Fruit fly (Drosophila melanogaster) whole organism, embryonic: ENCODE results near the gene CG15014.

Experiments used
- BEAF-32 ChIP-seq: fragments of 200-800 bp; sonication (Bioruptor generic); optimal IDR thresholded peaks from 3 replicates; lab custom pipeline; 2017; ENCODE audit warnings: missing biosample characterization, missing genetic modification characterization, mild to moderate bottlenecking, moderate library complexity, missing genetic modification reagents
- Blimp-1 ChIP-seq: fragments of 200-800 bp; sonication (Bioruptor generic); optimal IDR thresholded peaks from 3 replicates; lab custom pipeline; 2018; ENCODE audit warnings: missing biosample characterization, missing genetic modification characterization, mild to moderate bottlenecking, moderate library complexity, missing genetic modification reagents
- C15 ChIP-seq: fragments of 200-800 bp; sonication (Bioruptor generic); IDR thresholded peaks from 3 replicates; pipeline ENCODE4 v1.3.6; 2022; ENCODE audit warnings: missing biosample characterization, missing genetic modification characterization
- CG10209 ChIP-seq: fragments of 200-800 bp; sonication (Bioruptor generic); optimal IDR thresholded peaks from 3 replicates; lab custom pipeline; 2017; ENCODE audit warnings: missing biosample characterization, mild to moderate bottlenecking, missing genetic modification characterization, missing genetic modification reagents
- CG1024 ChIP-seq: fragments of 200-800 bp; sonication (Bioruptor generic); IDR thresholded peaks from 2 replicates; pipeline ENCODE4 v1.3.6; 2022; ENCODE audit warnings: missing biosample characterization, missing genetic modification characterization
- CG10267 ChIP-seq: fragments of 200-800 bp; sonication (Bioruptor generic); optimal IDR thresholded peaks from 2 replicates; lab custom pipeline; 2018; ENCODE audit warnings: missing biosample characterization, mild to moderate bottlenecking, missing genetic modification characterization, moderate library complexity
- CG14050 ChIP-seq: fragments of 200-800 bp; sonication (Bioruptor generic); IDR thresholded peaks from 3 replicates; pipeline ENCODE4 v1.3.6; 2022; ENCODE audit warnings: missing biosample characterization, missing genetic modification characterization
- CG14710 ChIP-seq: fragments of 200-800 bp; sonication (Bioruptor generic); optimal IDR thresholded peaks from 3 replicates; lab custom pipeline; 2019; ENCODE audit warnings: missing biosample characterization, mild to moderate bottlenecking, missing genetic modification characterization, moderate library complexity
- CG15269 ChIP-seq: fragments of 200-800 bp; sonication (Bioruptor generic); optimal IDR thresholded peaks from 2 replicates; lab custom pipeline; 2018; ENCODE audit warnings: missing biosample characterization, mild to moderate bottlenecking, missing genetic modification characterization, moderate library complexity
- CG1602 ChIP-seq: fragments of 200-800 bp; sonication (Bioruptor generic); optimal IDR thresholded peaks from 3 replicates; lab custom pipeline; 2016; ENCODE audit warnings: missing biosample characterization, missing genetic modification characterization
- CG18599 ChIP-seq: fragments of 200-800 bp; sonication (Bioruptor generic); optimal IDR thresholded peaks from 3 replicates; lab custom pipeline; 2017; ENCODE audit warnings: missing biosample characterization, missing genetic modification characterization, mild to moderate bottlenecking, moderate library complexity, missing genetic modification reagents
- CG2129 ChIP-seq: fragments of 200-800 bp; sonication (Bioruptor generic); IDR thresholded peaks from 2 replicates; pipeline ENCODE4 v1.3.6; 2022; ENCODE audit warnings: missing biosample characterization, missing genetic modification characterization; ENCODE audit not compliant: partially characterized antibody
- CG31441 ChIP-seq: fragments of 200-800 bp; sonication (Bioruptor generic); IDR thresholded peaks from 2 replicates; pipeline ENCODE4 v1.3.6; 2022; ENCODE audit warnings: missing biosample characterization, missing genetic modification characterization
- CG33557 ChIP-seq: fragments of 200-800 bp; sonication (Bioruptor generic); optimal IDR thresholded peaks from 2 replicates; lab custom pipeline; 2019; ENCODE audit warnings: missing biosample characterization, mild to moderate bottlenecking, missing genetic modification characterization, moderate library complexity
- CG34376 ChIP-seq: fragments of 200-800 bp; sonication (Bioruptor generic); optimal IDR thresholded peaks from 2 replicates; lab custom pipeline; 2018; ENCODE audit warnings: missing biosample characterization, mild to moderate bottlenecking, missing genetic modification characterization
- CG4424 ChIP-seq: fragments of 200-800 bp; sonication (Bioruptor generic); optimal IDR thresholded peaks from 3 replicates; lab custom pipeline; 2016; ENCODE audit warnings: missing biosample characterization, missing genetic modification characterization
- CG5953 ChIP-seq: fragments of 200-800 bp; sonication (Bioruptor generic); IDR thresholded peaks from 2 replicates; pipeline ENCODE4 v1.3.6; 2022; ENCODE audit warnings: missing biosample characterization, missing genetic modification characterization
- CG7556 ChIP-seq: fragments of 200-800 bp; sonication (Bioruptor generic); optimal IDR thresholded peaks from 2 replicates; lab custom pipeline; 2017; ENCODE audit warnings: missing biosample characterization, mild to moderate bottlenecking, missing genetic modification characterization
- CG8281 ChIP-seq: fragments of 200-800 bp; sonication (Bioruptor generic); optimal IDR thresholded peaks from 2 replicates; lab custom pipeline; 2018; ENCODE audit warnings: missing biosample characterization, mild to moderate bottlenecking, missing genetic modification characterization, moderate library complexity
- CrebB ChIP-seq: fragments of 200-800 bp; sonication (Bioruptor generic); optimal IDR thresholded peaks from 3 replicates; lab custom pipeline; 2018; ENCODE audit warnings: missing biosample characterization, mild to moderate bottlenecking, missing genetic modification characterization
- Dad ChIP-seq: fragments of 200-800 bp; sonication (Bioruptor generic); optimal IDR thresholded peaks from 3 replicates; lab custom pipeline; 2016; ENCODE audit warnings: missing biosample characterization, missing genetic modification characterization
- Dref ChIP-seq: fragments of 200-800 bp; sonication (Bioruptor generic); IDR thresholded peaks from 2 replicates; pipeline ENCODE4 v1.3.6; 2022; ENCODE audit warnings: missing biosample characterization, missing genetic modification characterization
- HLH54F ChIP-seq: fragments of 200-800 bp; sonication (Bioruptor generic); optimal IDR thresholded peaks from 3 replicates; lab custom pipeline; 2016; ENCODE audit warnings: missing biosample characterization, missing genetic modification characterization
- HmgD ChIP-seq: fragments of 200-800 bp; sonication (Bioruptor generic); optimal IDR thresholded peaks from 3 replicates; lab custom pipeline; 2016; ENCODE audit warnings: missing biosample characterization, missing genetic modification characterization
- Jarid2 ChIP-seq: fragments of 200-800 bp; sonication (Bioruptor generic); optimal IDR thresholded peaks from 3 replicates; lab custom pipeline; 2017; ENCODE audit warnings: mild to moderate bottlenecking, missing biosample characterization, missing genetic modification reagents, missing genetic modification characterization
- MESR4 ChIP-seq: fragments of 200-800 bp; sonication (Bioruptor generic); optimal IDR thresholded peaks from 2 replicates; lab custom pipeline; 2018; ENCODE audit warnings: missing biosample characterization, mild to moderate bottlenecking, missing genetic modification characterization, moderate library complexity
- Myb ChIP-seq: fragments of 200-800 bp; sonication (Bioruptor generic); optimal IDR thresholded peaks from 2 replicates; lab custom pipeline; 2016; ENCODE audit warnings: missing biosample characterization, missing genetic modification characterization
- NK7.1 ChIP-seq: fragments of 200-800 bp; sonication (Bioruptor generic); optimal IDR thresholded peaks from 3 replicates; lab custom pipeline; 2016; ENCODE audit warnings: missing biosample characterization, missing genetic modification characterization
- Neu2 ChIP-seq: fragments of 200-800 bp; sonication (Bioruptor generic); optimal IDR thresholded peaks from 3 replicates; lab custom pipeline; 2016; ENCODE audit warnings: missing biosample characterization, missing genetic modification characterization, borderline replicate concordance
- Oli ChIP-seq: fragments of 200-800 bp; sonication (Bioruptor generic); optimal IDR thresholded peaks from 2 replicates; lab custom pipeline; 2018; ENCODE audit warnings: missing biosample characterization, mild to moderate bottlenecking, missing genetic modification characterization, moderate library complexity
- Opbp ChIP-seq: fragments of 200-800 bp; sonication (Bioruptor generic); IDR thresholded peaks from 3 replicates; pipeline ENCODE4 v1.3.6; 2022; ENCODE audit warnings: missing biosample characterization, missing genetic modification characterization; ENCODE audit not compliant: partially characterized antibody
- Ravus ChIP-seq: fragments of 200-800 bp; sonication (Bioruptor generic); IDR thresholded peaks from 2 replicates; pipeline ENCODE4 v1.3.6; 2022; ENCODE audit warnings: missing biosample characterization, missing genetic modification characterization
- Rfx ChIP-seq: fragments of 200-800 bp; sonication (Bioruptor generic); IDR thresholded peaks from 2 replicates; pipeline ENCODE4 v1.3.6; 2022; ENCODE audit warnings: missing biosample characterization, missing genetic modification characterization
- bab2 ChIP-seq: fragments of 200-800 bp; sonication (Bioruptor generic); optimal IDR thresholded peaks from 2 replicates; lab custom pipeline; 2016; ENCODE audit warnings: missing biosample characterization, missing genetic modification characterization
- bowl ChIP-seq: fragments of 200-800 bp; sonication (Bioruptor generic); IDR thresholded peaks from 2 replicates; pipeline ENCODE4 v1.3.6; 2022; ENCODE audit warnings: missing biosample characterization, missing genetic modification characterization
- dm ChIP-seq: fragments of 200-800 bp; sonication (Bioruptor generic); optimal IDR thresholded peaks from 3 replicates; lab custom pipeline; 2016; ENCODE audit warnings: missing biosample characterization, missing genetic modification characterization
- dmrt99B ChIP-seq: fragments of 200-800 bp; sonication (Bioruptor generic); optimal IDR thresholded peaks from 2 replicates; lab custom pipeline; 2018; ENCODE audit warnings: missing biosample characterization, mild to moderate bottlenecking, missing genetic modification characterization, moderate library complexity
- esg ChIP-seq: fragments of 200-800 bp; sonication (Bioruptor generic); conservative IDR thresholded peaks from 2 replicates; pipeline ENCODE4 v1.3.6; 2022; ENCODE audit warnings: missing biosample characterization, missing genetic modification characterization
- fd96Cb ChIP-seq: fragments of 200-800 bp; sonication (Bioruptor generic); optimal IDR thresholded peaks from 2 replicates; lab custom pipeline; 2018; ENCODE audit warnings: missing biosample characterization, mild to moderate bottlenecking, missing genetic modification characterization, moderate library complexity
- gem ChIP-seq: fragments of 200-800 bp; sonication (Bioruptor generic); optimal IDR thresholded peaks from 2 replicates; lab custom pipeline; 2019; ENCODE audit warnings: missing biosample characterization, mild to moderate bottlenecking, missing genetic modification characterization, moderate library complexity
- gfzf ChIP-seq: fragments of 200-800 bp; sonication (Bioruptor generic); optimal IDR thresholded peaks from 2 replicates; lab custom pipeline; 2016; ENCODE audit warnings: missing biosample characterization, mild to moderate bottlenecking, missing genetic modification characterization, moderate library complexity
- grn ChIP-seq: fragments of 200-800 bp; sonication (Bioruptor generic); optimal IDR thresholded peaks from 3 replicates; lab custom pipeline; 2017; ENCODE audit warnings: missing biosample characterization, missing genetic modification characterization
- hth ChIP-seq: fragments of >200 bp; optimal IDR thresholded peaks from 2 replicates; lab custom pipeline; 2017; ENCODE audit warnings: inconsistent platforms
- jigr1 ChIP-seq: fragments of 200-800 bp; sonication (Bioruptor generic); IDR thresholded peaks from 3 replicates; pipeline ENCODE4 v1.3.6; 2022; ENCODE audit warnings: missing biosample characterization, missing genetic modification characterization
- kay ChIP-seq: fragments of 200-800 bp; sonication (Bioruptor generic); optimal IDR thresholded peaks from 2 replicates; lab custom pipeline; 2016; ENCODE audit warnings: missing biosample characterization, missing genetic modification characterization
- mirr ChIP-seq: fragments of 200-800 bp; sonication (Bioruptor generic); optimal IDR thresholded peaks from 3 replicates; lab custom pipeline; 2018; ENCODE audit warnings: missing biosample characterization, mild to moderate bottlenecking, missing genetic modification characterization
- pros ChIP-seq: fragments of 200-800 bp; sonication (Bioruptor generic); optimal IDR thresholded peaks from 3 replicates; lab custom pipeline; 2019; ENCODE audit warnings: missing biosample characterization, mild to moderate bottlenecking, missing genetic modification characterization, moderate library complexity
- schlank ChIP-seq: fragments of 200-800 bp; sonication (Bioruptor generic); optimal IDR thresholded peaks from 2 replicates; lab custom pipeline; 2018; ENCODE audit warnings: missing biosample characterization, mild to moderate bottlenecking, missing genetic modification characterization
- sisA ChIP-seq: fragments of 200-800 bp; sonication (Bioruptor generic); IDR thresholded peaks from 2 replicates; pipeline ENCODE4 v1.3.6; 2022; ENCODE audit warnings: missing biosample characterization, missing genetic modification characterization
- sr ChIP-seq: fragments of 200-800 bp; sonication (Bioruptor generic); IDR thresholded peaks from 3 replicates; pipeline ENCODE4 v1.3.6; 2022; ENCODE audit warnings: missing biosample characterization, missing genetic modification characterization
- toy ChIP-seq: fragments of 200-800 bp; sonication (Bioruptor generic); IDR thresholded peaks from 2 replicates; pipeline ENCODE4 v1.3.6; 2022; ENCODE audit warnings: missing biosample characterization, missing genetic modification characterization
- zf30C ChIP-seq: fragments of 200-800 bp; sonication (Bioruptor generic); optimal IDR thresholded peaks from 3 replicates; lab custom pipeline; 2018; ENCODE audit warnings: missing biosample characterization, mild to moderate bottlenecking, missing genetic modification characterization

CG15014 gene

DNA sequence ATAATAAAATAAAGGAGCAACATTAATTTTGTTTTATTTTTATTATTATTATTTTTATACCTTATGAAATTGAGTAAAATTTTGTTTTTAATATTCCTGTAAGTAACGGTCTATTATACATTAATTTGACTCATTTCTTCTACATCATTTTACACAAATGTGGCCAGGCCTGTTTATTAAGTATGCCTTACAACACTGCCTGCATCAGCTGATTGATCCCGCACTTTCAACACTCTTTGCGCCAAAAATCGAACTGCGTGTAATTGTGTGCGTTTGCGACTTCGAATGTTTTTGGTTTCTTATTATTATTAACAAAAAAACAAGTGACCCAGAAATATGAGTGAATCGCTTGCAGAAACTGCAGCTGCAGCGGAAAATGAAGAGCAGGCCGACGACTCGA, 8.8 kb downstream of the CG15014 start, which contains the start of gene Claspin (continued):
- TF ChIP-seq Neu2 (GFP tag; lab: Kevin White, UChicago): no peak
- TF ChIP-seq dmrt99B (tag; lab: Kevin White, UChicago): no peak
- no peak for TF ChIP-seq jigr1 (GFP tag; lab: Robert Waterston, UW)
- peak; percentile 6 for TF ChIP-seq Blimp-1
- peak; percentile 22 for TF ChIP-seq dm (GFP tag; lab: Kevin White, UChicago)
- TF ChIP-seq CG8281 (tag; lab: Kevin White, UChicago): no peak
- no peak for TF ChIP-seq bab2 (GFP tag; lab: Kevin White, UChicago)
- no peak for TF ChIP-seq pros (GFP tag; lab: Kevin White, UChicago)
- no peak for TF ChIP-seq CG4424 (GFP tag; lab: Kevin White, UChicago)
- TF ChIP-seq CG31441: no peak
- peak; percentile 35 for TF ChIP-seq CG14710
- peak; percentile 42 for TF ChIP-seq MESR4 (GFP tag; lab: Kevin White, UChicago)
- TF ChIP-seq grn (GFP tag; lab: Kevin White, UChicago): no peak
- TF ChIP-seq CG18599 (GFP tag; lab: Kevin White, UChicago): no peak
- no peak for TF ChIP-seq Ravus
- TF ChIP-seq NK7.1: no peak
- TF ChIP-seq gem (tag; lab: Kevin White, UChicago): no peak
- TF ChIP-seq CG7556: no peak
- peak; percentile 57 for TF ChIP-seq Myb
- peak; percentile 32 for TF ChIP-seq kay (GFP tag; lab: Kevin White, UChicago)
- TF ChIP-seq CG10209 (GFP tag; lab: Kevin White, UChicago): peak; percentile 54
- TF ChIP-seq CG1602 (GFP tag; lab: Kevin White, UChicago): peak; percentile 27
- TF ChIP-seq C15 (GFP tag; lab: Robert Waterston, UW): no peak
- peak; percentile 49 for TF ChIP-seq gfzf (GFP tag; lab: Kevin White, UChicago)
- TF ChIP-seq Jarid2 (GFP tag; lab: Kevin White, UChicago): no peak
- no peak for TF ChIP-seq fd96Cb (tag; lab: Kevin White, UChicago)
- no peak for TF ChIP-seq sr (GFP tag; lab: Robert Waterston, UW)
- TF ChIP-seq CG33557 (GFP tag; lab: Kevin White, UChicago): no peak
- no peak for TF ChIP-seq CG34376 (GFP tag; lab: Kevin White, UChicago)
- TF ChIP-seq esg (GFP tag; lab: Robert Waterston, UW): no peak
- TF ChIP-seq hth (lab: Kevin White, UChicago): no peak
- no peak for TF ChIP-seq CG2129 (GFP tag; lab: Robert Waterston, UW)
- no peak for TF ChIP-seq CG1024
- peak; percentile 49; the same call in 1 of the 3 replicates for TF ChIP-seq Opbp (GFP tag; lab: Robert Waterston, UW)
- peak; percentile 30 for TF ChIP-seq BEAF-32
- TF ChIP-seq bowl: no peak
- TF ChIP-seq Dref: peak; percentile 38
- TF ChIP-seq HmgD (GFP tag; lab: Kevin White, UChicago): peak; percentile 58
- TF ChIP-seq HLH54F (GFP tag; lab: Kevin White, UChicago): peak; percentile 53
- TF ChIP-seq CG10267: peak; percentile 95
- TF ChIP-seq Dad: no peak
- no peak for TF ChIP-seq CrebB (tag; lab: Kevin White, UChicago)
- no peak for TF ChIP-seq CG5953 (GFP tag; lab: Robert Waterston, UW)
- no peak for TF ChIP-seq toy (GFP tag; lab: Robert Waterston, UW)
- TF ChIP-seq Oli (tag; lab: Kevin White, UChicago): no peak
- no peak for TF ChIP-seq CG15269
- peak; percentile 75 for TF ChIP-seq Rfx (GFP tag; lab: Robert Waterston, UW)
- no peak for TF ChIP-seq mirr
- no peak for TF ChIP-seq CG14050 (GFP tag; lab: Robert Waterston, UW)
- no peak for TF ChIP-seq sisA
- TF ChIP-seq schlank: no peak
- TF ChIP-seq zf30C (GFP tag; lab: Kevin White, UChicago): no peak
